Worm (Caenorhabditis elegans) whole organism, L4 larva: Measurements from ENCODE around the gene urb-1.

Experiments
- R02D3.7 ChIP-seq: fragments of 150-350 bp; sonication (generic microtip); optimal IDR thresholded peaks from 3 replicates; lab custom pipeline; 2014; ENCODE audit warnings: missing biosample characterization, missing genetic modification characterization
- Y48G9A.11 ChIP-seq: fragments of 200-800 bp; sonication (Bioruptor generic); IDR thresholded peaks from 2 replicates; pipeline ENCODE4 v1.3.6; 2022; ENCODE audit warnings: missing genetic modification reagents, missing genetic modification characterization, missing compliant biosample characterization
- ZK546.5 ChIP-seq, 2 experiments: sonication (generic microtip); optimal IDR thresholded peaks; 2 replicates each; lab custom pipeline; 2017; ENCODE audit warnings: missing biosample characterization in 2 of 2, missing genetic modification characterization in 2 of 2
- ama-1 ChIP-seq: fragments of 150-350 bp; optimal IDR thresholded peaks from 2 replicates; lab custom pipeline; 2014; ENCODE audit warnings: inconsistent platforms, mixed read lengths
- dmd-9 ChIP-seq: fragments of 200-800 bp; sonication (Bioruptor generic); IDR thresholded peaks from 2 replicates; pipeline ENCODE4 v1.3.6; 2022; ENCODE audit warnings: missing genetic modification reagents, missing genetic modification characterization, missing compliant biosample characterization
- egl-27 ChIP-seq: sonication (generic microtip); optimal IDR thresholded peaks from 3 replicates; lab custom pipeline; 2017; ENCODE audit warnings: missing biosample characterization, missing genetic modification reagents, missing genetic modification characterization
- nhr-10 ChIP-seq: fragments of 150-350 bp; optimal IDR thresholded peaks from 2 replicates; lab custom pipeline; 2014; ENCODE audit warnings: missing biosample characterization, missing genetic modification characterization
- nhr-237 ChIP-seq: sonication (generic microtip); optimal IDR thresholded peaks from 2 replicates; lab custom pipeline; 2017; ENCODE audit warnings: missing biosample characterization, missing genetic modification characterization

- no peak for TF ChIP-seq nhr-10 (tag; lab: Kevin White, UChicago)
- no peak for TF ChIP-seq ama-1 (lab: Kevin White, UChicago)
- TF ChIP-seq nhr-237 (tag; lab: Kevin White, UChicago) = no peak
- TF ChIP-seq egl-27 (tag; lab: Kevin White, UChicago) = no peak
- no peak for TF ChIP-seq dmd-9 (GFP tag; lab: Robert Waterston, UW)
- no peak for TF ChIP-seq ZK546.5 (tag; optimal IDR thresholded peaks at IDR 0.05; lab: Kevin White, UChicago)
- TF ChIP-seq Y48G9A.11 (GFP tag; lab: Robert Waterston, UW) = no peak
- TF ChIP-seq R02D3.7 (tag; lab: Kevin White, UChicago) = no peak
Observed at ce11 chrV:6385677-6386276, 38.2 kb downstream of the urb-1 start.
